Worm (Caenorhabditis elegans): ENCODE measurements around the gene K03D3.5.

The K03D3.5 gene

DNA sequence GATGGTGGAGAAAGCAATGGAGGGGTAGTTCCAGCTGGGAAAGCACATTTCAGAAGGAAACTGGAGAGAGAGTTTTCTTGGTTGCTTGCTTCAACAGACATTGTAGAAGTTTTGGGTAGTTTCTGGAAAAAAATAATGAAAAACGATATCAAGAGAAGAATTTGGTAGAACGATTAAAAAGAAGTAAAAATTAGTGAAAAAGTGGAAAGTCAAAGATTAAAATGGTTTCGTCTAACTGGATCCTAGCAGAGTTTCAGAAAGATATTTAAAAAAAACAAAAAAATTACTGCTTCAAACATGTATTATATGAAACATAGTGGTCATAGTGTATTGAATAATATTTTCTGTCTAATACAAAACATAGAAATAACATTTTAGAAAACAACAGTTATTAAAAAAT lies 43.0 kb downstream of the K03D3.5 start, which contains the start of gene F38C2.7:
Gene F38C2.7, minus strand, starts transcription at position 101 of the 400 bp plus-strand sequence.
- TF ChIP-seq lsy-12 (tag; optimal IDR thresholded peaks at IDR 0.05) (no peak), egl-5 (tag; optimal IDR thresholded peaks at IDR 0.05) (no peak), zag-1 (tag; optimal IDR thresholded peaks at IDR 0.05) (no peak), nhr-76 (tag; optimal IDR thresholded peaks at IDR 0.05) (no peak), ZK546.5 (tag; optimal IDR thresholded peaks at IDR 0.05) (no peak), nhr-28 (tag; optimal IDR thresholded peaks at IDR 0.05) (no peak)

ce11 chrIV:16270955-16271354 lies 49.4 kb downstream of the K03D3.5 start, which contains the start of gene F38C2.4:
F38C2.4 (plus strand) TSS chrIV:16271255.
- no peak for TF ChIP-seq jun-1 (tag; optimal IDR thresholded peaks at IDR 0.05)
- no peak for TF ChIP-seq egl-5 (tag; optimal IDR thresholded peaks at IDR 0.05)
- no peak for TF ChIP-seq ZK546.5 (tag; optimal IDR thresholded peaks at IDR 0.05)
- TF ChIP-seq elt-1 (tag; optimal IDR thresholded peaks at IDR 0.05) = no peak
- no peak for TF ChIP-seq nhr-77 (tag; optimal IDR thresholded peaks at IDR 0.05)
- no peak for TF ChIP-seq ceh-28 (tag; optimal IDR thresholded peaks at IDR 0.05)
- no peak for TF ChIP-seq daf-12 (tag; optimal IDR thresholded peaks at IDR 0.05)
- no peak for TF ChIP-seq fos-1 (tag; optimal IDR thresholded peaks at IDR 0.05)
- no peak for TF ChIP-seq pha-4 (tag; optimal IDR thresholded peaks at IDR 0.05)
- no peak for TF ChIP-seq snpc-4 (tag; optimal IDR thresholded peaks at IDR 0.05)
- no peak for TF ChIP-seq skn-1 (tag; optimal IDR thresholded peaks at IDR 0.05)
- TF ChIP-seq mdl-1 (tag; optimal IDR thresholded peaks at IDR 0.05) = no peak
- no peak for TF ChIP-seq nhr-12 (tag; optimal IDR thresholded peaks at IDR 0.05)

Measured in whole organism, L3 larva.